Worm (Caenorhabditis elegans): ENCODE data around the gene bckd-1A.

- TF ChIP-seq nhr-12 (tag; optimal IDR thresholded peaks at IDR 0.05) (no peak), lin-13 (GFP tag; optimal IDR thresholded peaks at IDR 0.05) (no peak), nhr-237 (tag; optimal IDR thresholded peaks at IDR 0.05) (no peak), mdl-1 (tag; optimal IDR thresholded peaks at IDR 0.05) (no peak), ZK546.5 (tag; optimal IDR thresholded peaks at IDR 0.05) (no peak)
Measured at ce11 chrIII:13005161-13005560, 32.9 kb upstream of the bckd-1A start, which contains the start of gene snf-7.
